Fruit fly (Drosophila melanogaster) whole organism, wandering third instar larva: ENCODE measurements around the gene SelG.
A peak's percentile ranks its signal among the peaks of the same experiment; 100 is the strongest.

Experiments used
- br ChIP-seq: fragments of 200-800 bp; sonication (Bioruptor generic); optimal IDR thresholded peaks from 2 replicates; lab custom pipeline; 2016; ENCODE audit warnings: missing biosample characterization, missing genetic modification characterization
- dmrt93B ChIP-seq: fragments of 200-800 bp; sonication (Bioruptor generic); optimal IDR thresholded peaks from 2 replicates; lab custom pipeline; 2018; ENCODE audit warnings: missing biosample characterization, mild to moderate bottlenecking, missing genetic modification characterization

DNA sequence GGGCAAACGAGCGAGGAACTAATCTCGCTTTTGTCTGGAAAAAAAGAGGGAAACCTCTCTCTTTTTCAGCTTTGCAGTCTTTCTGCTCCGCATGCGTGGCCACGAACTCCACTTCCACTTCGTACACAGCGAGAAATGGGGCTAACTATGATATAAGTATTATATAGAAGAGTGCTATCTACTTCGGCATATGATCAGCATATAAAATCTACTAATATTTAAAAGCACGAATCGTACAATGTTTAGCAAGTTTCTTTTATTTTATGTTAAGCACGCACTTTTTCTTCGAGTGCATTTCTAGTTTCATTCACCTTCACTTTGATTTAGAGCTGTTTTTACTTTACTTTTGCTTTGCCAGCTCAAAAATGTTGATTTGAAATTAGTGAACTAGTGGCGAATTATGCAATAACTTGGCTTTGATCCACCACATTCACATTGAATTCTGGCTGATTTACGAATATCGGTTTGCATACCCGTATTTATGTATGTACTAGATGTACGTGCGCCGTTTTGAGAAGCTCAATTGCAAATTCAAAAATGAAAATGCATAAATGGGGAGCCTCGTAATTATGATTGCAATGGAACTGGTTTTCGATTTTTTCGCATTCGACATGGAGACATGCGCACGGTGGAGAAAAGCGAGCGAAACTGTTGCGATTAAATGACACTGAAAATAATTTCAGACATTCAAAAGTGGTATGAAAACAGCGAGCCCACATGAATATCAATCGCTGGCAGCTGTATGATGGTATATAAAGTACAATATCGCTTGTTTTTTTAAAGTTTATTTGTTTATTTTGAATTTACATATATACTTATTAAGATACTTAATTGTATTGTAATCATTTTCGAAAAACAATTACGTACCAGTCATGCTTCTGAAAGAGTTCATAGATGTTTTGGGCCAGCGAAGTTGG lies 29.3 kb upstream of the SelG start:
- TF ChIP-seq br (GFP tag; lab: Kevin White, UChicago): peak; percentile 80
- peak; percentile 61 for TF ChIP-seq dmrt93B (GFP tag; lab: Kevin White, UChicago)
